Fruit fly (Drosophila melanogaster): ENCODE results near the gene Hsp23.

dm6 chr3L:9360217-9360692, 21.4 kb upstream of the Hsp23 start, which contains the start of gene Pdxk:
- no peak for TF ChIP-seq psq (optimal IDR thresholded peaks at IDR 0.05)
- no peak for TF ChIP-seq pan (optimal IDR thresholded peaks at IDR 0.05)
- no peak for TF ChIP-seq usp (GFP tag; optimal IDR thresholded peaks at IDR 0.05)
- TF ChIP-seq EcR (GFP tag; optimal IDR thresholded peaks at IDR 0.05), result no peak
- no peak for TF ChIP-seq CG8478 (optimal IDR thresholded peaks at IDR 0.05)
